Fruit fly (Drosophila melanogaster) Kc167 (cell line): ENCODE data around the gene CG8852.

Experiments
- Myc ChIP-seq: fragments of >200 bp; optimal IDR thresholded peaks from 2 replicates; lab custom pipeline; 2017; ENCODE audit warnings: missing external identifiers
- Sin3A ChIP-seq: fragments of >200 bp; optimal IDR thresholded peaks from 2 replicates; lab custom pipeline; 2018; ENCODE audit warnings: missing external identifiers
- h ChIP-seq: fragments of >200 bp; optimal IDR thresholded peaks from 3 replicates; lab custom pipeline; 2018; ENCODE audit warnings: missing external identifiers
- insv ChIP-seq: fragments of >200 bp; optimal IDR thresholded peaks from 3 replicates; lab custom pipeline; 2018; ENCODE audit warnings: missing external identifiers
- psq ChIP-seq: fragments of >200 bp; optimal IDR thresholded peaks from 2 replicates; lab custom pipeline; 2017; ENCODE audit warnings: missing external identifiers
- ttk ChIP-seq: sonication (Bioruptor generic); optimal IDR thresholded peaks from 2 replicates; lab custom pipeline; 2017; ENCODE audit warnings: missing external identifiers

- TF ChIP-seq Myc (lab: Kevin White, UChicago) (no peak), psq (no peak), h (lab: Kevin White, UChicago) (no peak), ttk (lab: Kevin White, UChicago) (no peak), insv (lab: Kevin White, UChicago) (no peak), Sin3A (lab: Kevin White, UChicago) (no peak)
These were observed 39.6 kb downstream of the CG8852 start for dm6 chr2L:3564556-3564955.
